Fruit fly (Drosophila melanogaster) whole organism, adult: Measurements from ENCODE around the gene Mbs.
A peak's percentile ranks its signal among the peaks of the same experiment; 100 is the strongest.

ENCODE experiments used
- CG11617 ChIP-seq: fragments of 200-800 bp; sonication (Bioruptor generic); optimal IDR thresholded peaks from 2 replicates; lab custom pipeline; 2017; ENCODE audit warnings: mild to moderate bottlenecking, missing biosample characterization, missing genetic modification reagents, missing genetic modification characterization
- CG12768 ChIP-seq: fragments of 200-800 bp; sonication (Bioruptor generic); optimal IDR thresholded peaks from 2 replicates; lab custom pipeline; 2017; ENCODE audit warnings: missing biosample characterization, missing genetic modification characterization, mild to moderate bottlenecking, moderate library complexity, missing genetic modification reagents
- CG14711 ChIP-seq: fragments of 200-800 bp; sonication (Bioruptor generic); optimal IDR thresholded peaks from 2 replicates; lab custom pipeline; 2018; ENCODE audit warnings: missing biosample characterization, mild to moderate bottlenecking, missing genetic modification characterization, moderate library complexity
- CG1620 ChIP-seq: fragments of 200-800 bp; sonication (Bioruptor generic); optimal IDR thresholded peaks from 2 replicates; lab custom pipeline; 2016; ENCODE audit warnings: missing biosample characterization, missing genetic modification characterization
- CG33017 ChIP-seq: fragments of 200-800 bp; sonication (Bioruptor generic); optimal IDR thresholded peaks from 2 replicates; lab custom pipeline; 2018; ENCODE audit warnings: missing biosample characterization, mild to moderate bottlenecking, missing genetic modification characterization, moderate library complexity
- CG5204 ChIP-seq: fragments of 200-800 bp; sonication (Bioruptor generic); optimal IDR thresholded peaks from 2 replicates; lab custom pipeline; 2016; ENCODE audit warnings: missing biosample characterization, missing genetic modification characterization
- CG7045 ChIP-seq: fragments of 200-800 bp; sonication (Bioruptor generic); optimal IDR thresholded peaks from 2 replicates; lab custom pipeline; 2017; ENCODE audit warnings: missing biosample characterization, mild to moderate bottlenecking, missing genetic modification characterization
- CG7101 ChIP-seq: fragments of 200-800 bp; sonication (Bioruptor generic); optimal IDR thresholded peaks from 2 replicates; lab custom pipeline; 2018; ENCODE audit warnings: missing biosample characterization, mild to moderate bottlenecking, missing genetic modification characterization, moderate library complexity
- Clk ChIP-seq: fragments of 200-800 bp; sonication (Bioruptor generic); optimal IDR thresholded peaks from 2 replicates; lab custom pipeline; 2017; ENCODE audit warnings: missing biosample characterization, missing genetic modification characterization
- Crg-1 ChIP-seq: fragments of 200-800 bp; sonication (Bioruptor generic); optimal IDR thresholded peaks from 2 replicates; lab custom pipeline; 2016; ENCODE audit warnings: missing biosample characterization, missing genetic modification characterization
- Hr96 ChIP-seq: fragments of 200-800 bp; sonication (Bioruptor generic); optimal IDR thresholded peaks from 2 replicates; lab custom pipeline; 2016; ENCODE audit warnings: missing biosample characterization, missing genetic modification characterization
- Mnt ChIP-seq: fragments of 200-800 bp; sonication (Bioruptor generic); optimal IDR thresholded peaks from 2 replicates; lab custom pipeline; 2016; ENCODE audit warnings: missing biosample characterization, mild to moderate bottlenecking, missing genetic modification characterization
- bab1 ChIP-seq: fragments of 200-800 bp; sonication (Bioruptor generic); optimal IDR thresholded peaks from 3 replicates; lab custom pipeline; 2019; ENCODE audit warnings: missing biosample characterization, mild to moderate bottlenecking, missing genetic modification characterization, moderate library complexity
- cic ChIP-seq: fragments of 200-800 bp; sonication (Bioruptor generic); optimal IDR thresholded peaks from 2 replicates; lab custom pipeline; 2017; ENCODE audit warnings: missing biosample characterization, mild to moderate bottlenecking, missing genetic modification characterization, moderate library complexity
- cnc ChIP-seq, 2 experiments: fragments of >200 bp; optimal IDR thresholded peaks; 2 replicates each; lab custom pipeline; 2017
- kay ChIP-seq: fragments of 200-800 bp; sonication (Bioruptor generic); peaks from one replicate; lab custom pipeline; 2016; ENCODE audit warnings: missing biosample characterization, missing genetic modification characterization, borderline replicate concordance
- ovo ChIP-seq: fragments of 200-800 bp; sonication (Bioruptor generic); optimal IDR thresholded peaks from 2 replicates; lab custom pipeline; 2016; ENCODE audit warnings: missing biosample characterization, missing genetic modification characterization
- pad ChIP-seq: fragments of 200-800 bp; sonication (Bioruptor generic); optimal IDR thresholded peaks from 3 replicates; lab custom pipeline; 2017; ENCODE audit warnings: missing biosample characterization, missing genetic modification characterization, mild to moderate bottlenecking, moderate library complexity, missing genetic modification reagents
- tj ChIP-seq: fragments of 200-800 bp; sonication (Bioruptor generic); optimal IDR thresholded peaks from 3 replicates; lab custom pipeline; 2017; ENCODE audit warnings: missing biosample characterization, mild to moderate bottlenecking, missing genetic modification characterization, moderate library complexity
- toe ChIP-seq: fragments of 200-800 bp; sonication (Bioruptor generic); optimal IDR thresholded peaks from 2 replicates; lab custom pipeline; 2016; ENCODE audit warnings: missing biosample characterization, missing genetic modification characterization

Gene Mbs

dm6 chr3L:16025020-16025680, 26.6 kb upstream of the Mbs start:
- TF ChIP-seq tj (GFP tag; lab: Kevin White, UChicago) (no peak), cnc (optimal IDR thresholded peaks at IDR 0.05; lab: Kevin White, UChicago) (no peak), CG11617 (GFP tag; lab: Kevin White, UChicago) (no peak), CG5204 (no peak), kay (GFP tag; lab: Kevin White, UChicago) (no peak), ovo (GFP tag; lab: Kevin White, UChicago) (no peak), Crg-1 (no peak), CG7101 (tag; lab: Kevin White, UChicago) (no peak), CG12768 (no peak), CG14711 (tag; lab: Kevin White, UChicago) (no peak), toe (no peak), Mnt (GFP tag; lab: Kevin White, UChicago) (no peak), Hr96 (GFP tag; lab: Kevin White, UChicago) (no peak), CG1620 (GFP tag; lab: Kevin White, UChicago) (no peak)

dm6 chr3L:16026065-16026789, 25.5 kb upstream of the Mbs start:
- TF ChIP-seq Hr96 (GFP tag; lab: Kevin White, UChicago) (peak; percentile 13), ovo (GFP tag; lab: Kevin White, UChicago) (peak; percentile 68), Crg-1 (peak; percentile 35), CG7101 (tag; lab: Kevin White, UChicago) (peak; percentile 40), CG33017 (no peak), cic (GFP tag; lab: Kevin White, UChicago) (peak; percentile 95), CG12768 (peak; percentile 53), kay (GFP tag; lab: Kevin White, UChicago) (no peak)

- TF ChIP-seq kay (GFP tag; lab: Kevin White, UChicago) (no peak), Hr96 (GFP tag; lab: Kevin White, UChicago) (no peak), Mnt (GFP tag; lab: Kevin White, UChicago) (no peak), pad (GFP tag; lab: Kevin White, UChicago) (no peak), toe (peak; percentile 15), CG7101 (tag; lab: Kevin White, UChicago) (no peak), CG11617 (GFP tag; lab: Kevin White, UChicago) (no peak), CG12768 (peak; percentile 20), CG1620 (GFP tag; lab: Kevin White, UChicago) (no peak), Crg-1 (no peak), bab1 (GFP tag; lab: Kevin White, UChicago) (no peak), CG33017 (peak; percentile 18), CG7045 (GFP tag; lab: Kevin White, UChicago) (peak; percentile 35), cnc (optimal IDR thresholded peaks at IDR 0.05; lab: Kevin White, UChicago) (no peak), tj (GFP tag; lab: Kevin White, UChicago) (no peak), cic (GFP tag; lab: Kevin White, UChicago) (peak; percentile 80), CG14711 (tag; lab: Kevin White, UChicago) (no peak), CG5204 (no peak), ovo (GFP tag; lab: Kevin White, UChicago) (no peak), Clk (no peak)
These were observed 24.6 kb upstream of the Mbs start for dm6 chr3L:16027163-16027633.

- TF ChIP-seq CG7045 (GFP tag; lab: Kevin White, UChicago) (no peak), CG7101 (tag; lab: Kevin White, UChicago) (no peak), Mnt (GFP tag; lab: Kevin White, UChicago) (no peak), cnc (optimal IDR thresholded peaks at IDR 0.05; lab: Kevin White, UChicago) (no peak), CG14711 (tag; lab: Kevin White, UChicago) (no peak), ovo (GFP tag; lab: Kevin White, UChicago) (no peak), toe (no peak), Hr96 (GFP tag; lab: Kevin White, UChicago) (no peak), CG33017 (no peak), pad (GFP tag; lab: Kevin White, UChicago) (no peak), bab1 (GFP tag; lab: Kevin White, UChicago) (no peak), kay (GFP tag; lab: Kevin White, UChicago) (no peak), Crg-1 (no peak), cic (GFP tag; lab: Kevin White, UChicago) (no peak)
These were observed 22.8 kb upstream of the Mbs start for dm6 chr3L:16028924-16029323.

dm6 chr3L:16033090-16033828, 18.5 kb upstream of the Mbs start, which contains the start of the genes CG42717 and CG42716:
Gene CG42717, minus strand, starts transcription at chr3L:16033190.
Gene CG42716, plus strand, starts transcription at chr3L:16033778.
- TF ChIP-seq Crg-1 (no peak), CG14711 (tag; lab: Kevin White, UChicago) (no peak)
